Worm (Caenorhabditis elegans): Measurements from ENCODE around the gene tut-2.

The tut-2 gene

DNA sequence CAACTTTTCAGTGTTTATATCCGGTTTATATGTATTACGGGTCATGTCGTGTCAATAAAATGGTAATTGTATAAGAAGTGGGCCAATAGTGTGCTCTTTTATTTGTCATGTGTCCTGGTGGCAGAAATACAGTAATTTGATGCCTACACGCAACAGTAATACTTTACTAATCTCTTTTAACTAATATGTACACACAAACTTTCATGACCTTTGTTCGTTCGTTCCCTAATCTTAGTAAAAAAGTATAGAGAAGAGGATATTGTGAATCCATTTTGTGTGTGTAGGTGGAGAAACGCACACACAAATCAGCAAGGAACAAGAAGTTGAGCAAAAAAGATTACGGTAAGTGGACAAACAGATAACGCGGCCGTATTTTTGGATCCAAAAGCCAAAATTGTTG lies 12.8 kb downstream of the tut-2 start:
- no peak for TF ChIP-seq tbx-11 (GFP tag; IDR thresholded peaks at IDR 0.05)
- TF ChIP-seq ceh-36 (tag; optimal IDR thresholded peaks at IDR 0.05) = no peak
- TF ChIP-seq scrt-1 (GFP tag; IDR thresholded peaks at IDR 0.05) = no peak
- no peak for TF ChIP-seq ama-1 (optimal IDR thresholded peaks at IDR 0.05)
- no peak for TF ChIP-seq pes-1 (GFP tag; IDR thresholded peaks at IDR 0.05)
- TF ChIP-seq hnd-1 (tag; optimal IDR thresholded peaks at IDR 0.05) = no peak
- TF ChIP-seq hmbx-1 (tag; optimal IDR thresholded peaks at IDR 0.05) = no peak
- no peak for TF ChIP-seq hmg-4 (GFP tag; optimal IDR thresholded peaks at IDR 0.05)
- no peak for TF ChIP-seq aly-1 (tag; optimal IDR thresholded peaks at IDR 0.05)

DNA sequence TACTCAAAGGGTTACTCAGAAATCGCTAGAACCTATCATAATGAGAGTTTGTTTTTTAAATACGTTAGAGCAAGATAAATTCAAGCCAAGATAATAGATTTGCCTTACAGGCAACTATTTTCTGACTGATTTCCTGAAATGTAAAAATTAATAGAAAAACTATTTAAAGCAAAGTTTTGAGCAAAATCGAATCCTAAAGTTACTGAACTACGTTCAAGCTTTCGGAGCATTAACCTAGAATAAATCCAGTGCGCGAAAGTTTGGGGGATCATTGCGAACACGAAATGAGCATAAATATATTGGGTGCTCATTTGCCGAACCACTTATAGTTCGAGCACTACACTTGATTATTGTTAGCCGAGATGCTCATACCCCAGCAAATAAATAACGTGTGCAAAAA lies 13.6 kb downstream of the tut-2 start, which contains the start of gene ceh-22:
ceh-22 (plus strand) TSS at position 301 of the 400 bp plus-strand sequence.
- TF ChIP-seq ama-1 (optimal IDR thresholded peaks at IDR 0.05) (no peak), flt-1 (GFP tag; IDR thresholded peaks at IDR 0.05) (no peak), scrt-1 (GFP tag; IDR thresholded peaks at IDR 0.05) (no peak), aly-1 (tag; optimal IDR thresholded peaks at IDR 0.05) (no peak), pes-1 (GFP tag; IDR thresholded peaks at IDR 0.05) (no peak), tbx-11 (GFP tag; IDR thresholded peaks at IDR 0.05) (no peak), ceh-36 (tag; optimal IDR thresholded peaks at IDR 0.05) (no peak), ets-7 (tag; optimal IDR thresholded peaks at IDR 0.05) (no peak)

DNA sequence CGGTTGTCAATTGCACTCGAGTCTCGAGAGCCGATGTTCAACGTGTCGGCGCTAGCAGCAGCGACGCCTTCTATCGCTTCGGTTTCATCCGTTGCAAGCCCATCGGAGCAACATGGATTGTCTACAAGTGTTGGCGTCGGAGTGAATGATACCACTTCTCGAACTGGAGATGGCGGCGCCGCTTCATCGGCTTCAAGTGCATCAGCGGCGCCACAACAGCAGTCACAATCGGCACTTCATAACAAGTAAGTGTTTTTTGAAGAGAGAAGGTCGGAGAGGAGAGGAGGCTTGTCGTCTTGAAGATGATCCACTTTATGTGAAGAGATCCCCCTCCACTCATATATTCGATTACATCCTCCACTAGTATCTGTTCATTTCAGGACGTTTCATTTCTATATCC lies 14.6 kb downstream of the tut-2 start:
- TF ChIP-seq hnd-1 (tag; optimal IDR thresholded peaks at IDR 0.05) (no peak), tbx-11 (GFP tag; IDR thresholded peaks at IDR 0.05) (no peak), ceh-13 (GFP tag; optimal IDR thresholded peaks at IDR 0.05) (no peak), pes-1 (GFP tag; IDR thresholded peaks at IDR 0.05) (no peak), B0310.2 (tag; optimal IDR thresholded peaks at IDR 0.05) (no peak), ets-7 (tag; optimal IDR thresholded peaks at IDR 0.05) (no peak), scrt-1 (GFP tag; IDR thresholded peaks at IDR 0.05) (no peak), aly-1 (tag; optimal IDR thresholded peaks at IDR 0.05) (no peak), hmg-4 (GFP tag; optimal IDR thresholded peaks at IDR 0.05) (no peak), hmbx-1 (tag; optimal IDR thresholded peaks at IDR 0.05) (no peak), flt-1 (GFP tag; IDR thresholded peaks at IDR 0.05) (no peak), tbx-37 (GFP tag; conservative IDR thresholded peaks at IDR 0.05) (no peak), F13C5.2 (tag; optimal IDR thresholded peaks at IDR 0.05) (no peak), tra-4 (tag; optimal IDR thresholded peaks at IDR 0.05) (no peak), ama-1 (optimal IDR thresholded peaks at IDR 0.05) (no peak)

DNA sequence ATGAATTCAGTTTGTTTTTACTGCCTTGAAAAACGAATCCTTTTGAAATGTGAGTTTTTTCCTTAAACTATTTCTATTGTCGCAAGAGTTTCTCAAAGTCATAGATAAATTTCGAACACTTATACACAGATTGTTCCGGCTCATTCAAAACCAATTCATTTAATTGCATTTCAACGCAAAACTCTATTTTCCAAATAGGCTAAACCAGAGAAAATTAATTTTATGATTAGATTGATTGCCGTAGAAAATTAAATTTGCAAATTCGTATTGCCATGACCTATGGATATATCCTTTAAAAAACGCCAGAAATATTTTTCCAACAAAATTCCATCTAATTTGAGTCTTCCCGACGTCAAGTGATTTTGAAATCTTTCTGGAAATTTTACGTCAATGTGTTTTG lies 17.9 kb downstream of the tut-2 start:
- TF ChIP-seq aly-1 (tag; optimal IDR thresholded peaks at IDR 0.05) = no peak
- TF ChIP-seq hnd-1 (tag; optimal IDR thresholded peaks at IDR 0.05) = no peak
- TF ChIP-seq ceh-36 (tag; optimal IDR thresholded peaks at IDR 0.05) = no peak
- no peak for TF ChIP-seq ceh-13 (GFP tag; optimal IDR thresholded peaks at IDR 0.05)
- TF ChIP-seq ets-7 (tag; optimal IDR thresholded peaks at IDR 0.05) = no peak
- no peak for TF ChIP-seq flt-1 (GFP tag; IDR thresholded peaks at IDR 0.05)
- TF ChIP-seq tbx-11 (GFP tag; IDR thresholded peaks at IDR 0.05) = no peak
- no peak for TF ChIP-seq tbx-37 (GFP tag; conservative IDR thresholded peaks at IDR 0.05)
- no peak for TF ChIP-seq ama-1 (optimal IDR thresholded peaks at IDR 0.05)
- no peak for TF ChIP-seq hmg-4 (GFP tag; optimal IDR thresholded peaks at IDR 0.05)
- no peak for TF ChIP-seq scrt-1 (GFP tag; IDR thresholded peaks at IDR 0.05)
- no peak for TF ChIP-seq sea-1 (GFP tag; conservative IDR thresholded peaks at IDR 0.05)
- TF ChIP-seq B0310.2 (tag; optimal IDR thresholded peaks at IDR 0.05) = no peak
- TF ChIP-seq F13C5.2 (tag; optimal IDR thresholded peaks at IDR 0.05) = no peak
- TF ChIP-seq pes-1 (GFP tag; IDR thresholded peaks at IDR 0.05) = no peak
- no peak for TF ChIP-seq hmbx-1 (tag; optimal IDR thresholded peaks at IDR 0.05)
- no peak for TF ChIP-seq tra-4 (tag; optimal IDR thresholded peaks at IDR 0.05)

DNA sequence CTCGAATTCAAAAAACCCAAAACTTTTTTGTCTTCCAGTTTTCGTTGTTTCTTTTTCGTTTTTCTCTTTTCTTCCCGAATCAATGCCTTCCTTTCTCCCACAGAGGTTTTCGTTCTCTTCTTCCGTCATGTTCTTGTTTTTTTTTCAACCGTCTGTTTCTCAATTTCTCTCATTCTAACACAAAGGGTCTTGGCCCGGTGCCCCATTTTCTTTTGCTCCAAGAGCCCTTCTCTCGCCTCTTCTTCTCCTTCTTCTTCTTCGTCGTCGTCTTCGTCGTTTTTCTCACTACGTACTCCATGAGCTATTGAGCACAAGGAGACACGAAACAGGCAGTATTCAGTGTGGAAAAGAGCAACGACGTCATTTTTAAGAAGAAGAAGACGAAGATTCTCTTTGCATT lies 19.4 kb downstream of the tut-2 start:
- TF ChIP-seq hnd-1 (tag; optimal IDR thresholded peaks at IDR 0.05) (no peak), hmbx-1 (tag; optimal IDR thresholded peaks at IDR 0.05) (no peak), hmg-4 (GFP tag; optimal IDR thresholded peaks at IDR 0.05) (no peak), sea-1 (GFP tag; conservative IDR thresholded peaks at IDR 0.05) (no peak), ceh-36 (tag; optimal IDR thresholded peaks at IDR 0.05) (no peak), ceh-13 (GFP tag; optimal IDR thresholded peaks at IDR 0.05) (no peak), F13C5.2 (tag; optimal IDR thresholded peaks at IDR 0.05) (no peak), ama-1 (optimal IDR thresholded peaks at IDR 0.05) (no peak), scrt-1 (GFP tag; IDR thresholded peaks at IDR 0.05) (no peak), B0310.2 (tag; optimal IDR thresholded peaks at IDR 0.05) (no peak), ets-7 (tag; optimal IDR thresholded peaks at IDR 0.05) (no peak)

DNA sequence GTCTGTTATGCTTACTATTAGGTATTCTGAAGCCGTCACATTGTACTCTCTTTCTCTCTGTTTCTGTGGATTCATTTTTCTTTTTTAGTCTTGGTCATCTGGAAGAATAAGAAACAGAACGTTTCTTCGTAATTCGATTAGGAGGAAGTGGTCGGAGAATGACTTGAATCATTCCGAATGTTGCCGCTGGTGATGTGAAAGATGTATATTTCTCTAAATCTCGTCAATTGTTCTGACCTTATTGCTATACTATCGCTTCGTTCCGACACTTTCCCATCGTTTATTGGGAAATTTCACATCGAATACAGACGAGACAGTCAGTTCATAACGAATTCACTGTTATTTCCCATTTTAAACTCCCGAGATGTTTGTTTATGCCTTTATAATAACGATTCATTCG lies 21.0 kb downstream of the tut-2 start:
- TF ChIP-seq tra-4 (tag; optimal IDR thresholded peaks at IDR 0.05) = no peak
- no peak for TF ChIP-seq ceh-36 (tag; optimal IDR thresholded peaks at IDR 0.05)
- TF ChIP-seq scrt-1 (GFP tag; IDR thresholded peaks at IDR 0.05) = no peak
- TF ChIP-seq F13C5.2 (tag; optimal IDR thresholded peaks at IDR 0.05) = no peak
- TF ChIP-seq ama-1 (optimal IDR thresholded peaks at IDR 0.05) = no peak
- no peak for TF ChIP-seq pes-1 (GFP tag; IDR thresholded peaks at IDR 0.05)
- TF ChIP-seq tbx-37 (GFP tag; conservative IDR thresholded peaks at IDR 0.05) = no peak
- no peak for TF ChIP-seq aly-1 (tag; optimal IDR thresholded peaks at IDR 0.05)
- TF ChIP-seq flt-1 (GFP tag; IDR thresholded peaks at IDR 0.05) = no peak
- TF ChIP-seq ets-7 (tag; optimal IDR thresholded peaks at IDR 0.05) = no peak
- no peak for TF ChIP-seq hmg-4 (GFP tag; optimal IDR thresholded peaks at IDR 0.05)
- TF ChIP-seq B0310.2 (tag; optimal IDR thresholded peaks at IDR 0.05) = no peak
- TF ChIP-seq hmbx-1 (tag; optimal IDR thresholded peaks at IDR 0.05) = no peak
- no peak for TF ChIP-seq ceh-13 (GFP tag; optimal IDR thresholded peaks at IDR 0.05)
- no peak for TF ChIP-seq hnd-1 (tag; optimal IDR thresholded peaks at IDR 0.05)
- TF ChIP-seq tbx-11 (GFP tag; IDR thresholded peaks at IDR 0.05) = no peak
- TF ChIP-seq sea-1 (GFP tag; conservative IDR thresholded peaks at IDR 0.05) = no peak

DNA sequence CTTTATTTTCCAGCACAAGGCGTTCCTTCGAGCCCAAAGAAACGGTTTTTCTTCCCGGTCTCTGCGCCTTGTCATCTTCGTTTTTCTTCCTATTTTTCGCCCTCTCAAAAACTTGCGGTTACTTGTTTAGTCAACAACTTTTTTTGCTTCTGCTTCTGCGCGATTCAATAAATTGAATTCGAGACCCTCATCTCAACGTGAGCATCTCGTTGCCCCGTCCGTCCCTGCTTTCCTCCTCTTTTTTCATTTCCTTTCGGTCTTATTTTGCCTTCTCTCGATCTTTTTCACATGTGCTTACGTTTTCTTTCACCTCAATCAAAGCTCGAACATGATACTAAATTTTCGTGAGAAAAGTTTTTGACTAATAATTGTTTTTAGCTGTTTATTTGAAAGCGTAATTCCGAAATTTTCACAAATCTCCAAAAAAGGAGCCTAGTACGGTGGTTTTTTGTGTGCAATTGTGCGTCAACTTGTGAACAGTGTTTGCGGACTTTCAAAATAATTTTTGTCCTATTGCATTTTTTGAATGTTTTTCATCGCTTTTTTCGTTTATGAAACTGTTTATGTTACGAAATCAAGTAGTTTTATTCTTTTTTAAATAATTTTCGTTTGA lies 22.1 kb downstream of the tut-2 start:
- no peak for TF ChIP-seq tbx-37 (GFP tag; conservative IDR thresholded peaks at IDR 0.05)
- no peak for TF ChIP-seq hnd-1 (tag; optimal IDR thresholded peaks at IDR 0.05)
- TF ChIP-seq scrt-1 (GFP tag; IDR thresholded peaks at IDR 0.05) = no peak
- no peak for TF ChIP-seq F13C5.2 (tag; optimal IDR thresholded peaks at IDR 0.05)
- no peak for TF ChIP-seq ets-7 (tag; optimal IDR thresholded peaks at IDR 0.05)
- TF ChIP-seq B0310.2 (tag; optimal IDR thresholded peaks at IDR 0.05) = no peak
- TF ChIP-seq hmg-4 (GFP tag; optimal IDR thresholded peaks at IDR 0.05) = no peak
- TF ChIP-seq pes-1 (GFP tag; IDR thresholded peaks at IDR 0.05) = no peak
- no peak for TF ChIP-seq sea-1 (GFP tag; conservative IDR thresholded peaks at IDR 0.05)
- no peak for TF ChIP-seq ama-1 (optimal IDR thresholded peaks at IDR 0.05)
- TF ChIP-seq tra-4 (tag; optimal IDR thresholded peaks at IDR 0.05) = no peak
- TF ChIP-seq flt-1 (GFP tag; IDR thresholded peaks at IDR 0.05) = no peak
- TF ChIP-seq tbx-11 (GFP tag; IDR thresholded peaks at IDR 0.05) = no peak
- no peak for TF ChIP-seq ceh-36 (tag; optimal IDR thresholded peaks at IDR 0.05)
- TF ChIP-seq ceh-13 (GFP tag; optimal IDR thresholded peaks at IDR 0.05) = no peak
- no peak for TF ChIP-seq hmbx-1 (tag; optimal IDR thresholded peaks at IDR 0.05)
